Fruit fly (Drosophila melanogaster) whole organism, embryonic: ENCODE measurements around the gene Ser.

Experiments used
- Awh ChIP-seq: fragments of 200-800 bp; sonication (Bioruptor generic); IDR thresholded peaks from 2 replicates; pipeline ENCODE4, ENCODE4 v1.3.6; 2022; ENCODE audit warnings: missing biosample characterization, missing genetic modification characterization
- C15 ChIP-seq: fragments of 200-800 bp; sonication (Bioruptor generic); IDR thresholded peaks from 3 replicates; pipeline ENCODE4 v1.3.6; 2022; ENCODE audit warnings: missing biosample characterization, missing genetic modification characterization
- CG10267 ChIP-seq: fragments of 200-800 bp; sonication (Bioruptor generic); optimal IDR thresholded peaks from 2 replicates; lab custom pipeline; 2018; ENCODE audit warnings: missing biosample characterization, mild to moderate bottlenecking, missing genetic modification characterization, moderate library complexity
- CG10366 ChIP-seq: fragments of 200-800 bp; sonication (Bioruptor generic); IDR thresholded peaks from 2 replicates; pipeline ENCODE4 v1.3.6; 2022; ENCODE audit warnings: missing biosample characterization, missing genetic modification characterization
- CG13287 ChIP-seq: fragments of 200-800 bp; sonication (Bioruptor generic); IDR thresholded peaks from 2 replicates; pipeline ENCODE4 v1.3.6; 2022; ENCODE audit warnings: missing biosample characterization, missing genetic modification characterization; ENCODE audit not compliant: partially characterized antibody
- CG15514 ChIP-seq: fragments of 200-800 bp; sonication (Bioruptor generic); optimal IDR thresholded peaks from 3 replicates; lab custom pipeline; 2017; ENCODE audit warnings: missing biosample characterization, missing genetic modification characterization, mild to moderate bottlenecking, moderate library complexity, missing genetic modification reagents
- CG17829 ChIP-seq: fragments of 200-800 bp; optimal IDR thresholded peaks from 2 replicates; lab custom pipeline; 2019; ENCODE audit warnings: missing biosample characterization, mild to moderate bottlenecking, missing genetic modification characterization, moderate library complexity
- CG3407 ChIP-seq: fragments of 200-800 bp; sonication (Bioruptor generic); optimal IDR thresholded peaks from 2 replicates; lab custom pipeline; 2018; ENCODE audit warnings: missing biosample characterization, mild to moderate bottlenecking, missing genetic modification characterization
- CG3847 ChIP-seq: fragments of 200-800 bp; sonication (Bioruptor generic); IDR thresholded peaks from 2 replicates; pipeline ENCODE4 v1.3.6; 2022; ENCODE audit warnings: missing biosample characterization, missing genetic modification characterization
- CG4404 ChIP-seq: fragments of 200-800 bp; sonication (Bioruptor generic); IDR thresholded peaks from 2 replicates; pipeline ENCODE4 v1.3.6; 2022; ENCODE audit warnings: missing biosample characterization, missing genetic modification characterization
- CG6272 ChIP-seq: fragments of 200-800 bp; sonication (Bioruptor generic); IDR thresholded peaks from 2 replicates; pipeline ENCODE4 v1.3.6; 2022; ENCODE audit warnings: missing biosample characterization, missing genetic modification characterization
- CG6654 ChIP-seq: fragments of 200-800 bp; sonication (Bioruptor generic); optimal IDR thresholded peaks from 2 replicates; lab custom pipeline; 2017; ENCODE audit warnings: missing biosample characterization, mild to moderate bottlenecking, missing genetic modification characterization
- CG6854 ChIP-seq: fragments of 200-800 bp; sonication (Bioruptor generic); optimal IDR thresholded peaks from 3 replicates; lab custom pipeline; 2017; ENCODE audit warnings: missing biosample characterization, mild to moderate bottlenecking, missing genetic modification characterization
- CTCF ChIP-seq: fragments of 200-800 bp; sonication (Bioruptor generic); optimal IDR thresholded peaks from 2 replicates; lab custom pipeline; 2017; ENCODE audit warnings: missing biosample characterization, mild to moderate bottlenecking, missing genetic modification characterization, moderate library complexity
- Dad ChIP-seq: fragments of 200-800 bp; sonication (Bioruptor generic); optimal IDR thresholded peaks from 3 replicates; lab custom pipeline; 2016; ENCODE audit warnings: missing biosample characterization, missing genetic modification characterization
- Dll ChIP-seq: fragments of 200-800 bp; sonication (Bioruptor generic); IDR thresholded peaks from 4 replicates; pipeline ENCODE4 v1.3.6; 2022; ENCODE audit warnings: missing biosample characterization, missing genetic modification characterization; ENCODE audit not compliant: partially characterized antibody
- Drgx ChIP-seq: fragments of 200-800 bp; sonication (Bioruptor generic); IDR thresholded peaks from 2 replicates; pipeline ENCODE4 v1.3.6; 2022; ENCODE audit warnings: missing biosample characterization, missing genetic modification characterization
- E2f2 ChIP-seq: fragments of 200-800 bp; sonication (Bioruptor generic); IDR thresholded peaks from 2 replicates; pipeline ENCODE4 v1.3.6; 2022; ENCODE audit warnings: missing biosample characterization, missing genetic modification characterization
- Ets65A ChIP-seq: fragments of 200-800 bp; sonication (Bioruptor generic); peaks from one replicate; lab custom pipeline; 2016; ENCODE audit warnings: missing biosample characterization, missing genetic modification characterization
- HLH4C ChIP-seq: fragments of 200-800 bp; sonication (Bioruptor generic); IDR thresholded peaks from 3 replicates; pipeline ENCODE4 v1.3.6; 2022; ENCODE audit warnings: missing biosample characterization, missing genetic modification characterization; ENCODE audit not compliant: partially characterized antibody
- HmgD ChIP-seq: fragments of 200-800 bp; sonication (Bioruptor generic); optimal IDR thresholded peaks from 3 replicates; lab custom pipeline; 2016; ENCODE audit warnings: missing biosample characterization, missing genetic modification characterization
- HmgZ ChIP-seq: fragments of 200-800 bp; sonication (Bioruptor generic); optimal IDR thresholded peaks from 2 replicates; lab custom pipeline; 2018; ENCODE audit warnings: missing biosample characterization, mild to moderate bottlenecking, missing genetic modification characterization
- MBD-R2 ChIP-seq: fragments of 200-800 bp; sonication (Bioruptor generic); IDR thresholded peaks from 2 replicates; pipeline ENCODE4 v1.3.6; 2022; ENCODE audit warnings: missing biosample characterization, missing genetic modification characterization
- Med ChIP-seq: fragments of 200-800 bp; sonication (Bioruptor generic); peaks from one replicate; lab custom pipeline; 2016; ENCODE audit warnings: missing biosample characterization, missing genetic modification characterization, mild to moderate bottlenecking, inconsistent platforms, moderate library complexity
- Myb ChIP-seq: fragments of 200-800 bp; sonication (Bioruptor generic); optimal IDR thresholded peaks from 2 replicates; lab custom pipeline; 2016; ENCODE audit warnings: missing biosample characterization, missing genetic modification characterization
- Neu2 ChIP-seq: fragments of 200-800 bp; sonication (Bioruptor generic); optimal IDR thresholded peaks from 3 replicates; lab custom pipeline; 2016; ENCODE audit warnings: missing biosample characterization, missing genetic modification characterization, borderline replicate concordance
- Ssrp ChIP-seq: fragments of 200-800 bp; sonication (Bioruptor generic); optimal IDR thresholded peaks from 2 replicates; lab custom pipeline; 2018; ENCODE audit warnings: missing biosample characterization, mild to moderate bottlenecking, missing genetic modification characterization, moderate library complexity
- abd-A ChIP-seq: fragments of 200-800 bp; sonication (Bioruptor generic); optimal IDR thresholded peaks from 3 replicates; lab custom pipeline; 2019; ENCODE audit warnings: missing biosample characterization, mild to moderate bottlenecking, missing genetic modification characterization, moderate library complexity
- cad ChIP-seq: fragments of >200 bp; optimal IDR thresholded peaks from 2 replicates; lab custom pipeline; 2017; ENCODE audit warnings: missing biosample characterization, missing genetic modification characterization
- cato ChIP-seq: fragments of 200-800 bp; sonication (Bioruptor generic); optimal IDR thresholded peaks from 2 replicates; lab custom pipeline; 2016; ENCODE audit warnings: missing biosample characterization, missing genetic modification characterization, borderline replicate concordance
- chm ChIP-seq: fragments of 200-800 bp; sonication (Bioruptor generic); IDR thresholded peaks from 2 replicates; pipeline ENCODE4 v1.3.6; 2022; ENCODE audit warnings: missing biosample characterization, missing genetic modification characterization
- croc ChIP-seq: fragments of 200-800 bp; sonication (Bioruptor generic); conservative IDR thresholded peaks from 3 replicates; pipeline ENCODE4 v1.3.6; 2022; ENCODE audit warnings: missing biosample characterization, missing genetic modification characterization
- crp ChIP-seq, 2 experiments: fragments of 200-800 bp; sonication (Bioruptor generic); optimal IDR thresholded peaks; 2 replicates in 1 of 2; 3 replicates in 1 of 2; lab custom pipeline; 2017; ENCODE audit warnings: missing biosample characterization in 2 of 2, missing genetic modification characterization in 2 of 2, mild to moderate bottlenecking in 1 of 2, moderate library complexity in 1 of 2
- dpn ChIP-seq, 2 experiments: fragments of 200-800 bp; sonication (Bioruptor generic); optimal IDR thresholded peaks; 3 replicates each; lab custom pipeline; 2016; ENCODE audit warnings: missing biosample characterization in 2 of 2, missing genetic modification characterization in 2 of 2
- ewg ChIP-seq: fragments of 200-800 bp; sonication (Bioruptor generic); optimal IDR thresholded peaks from 3 replicates; lab custom pipeline; 2017; ENCODE audit warnings: mild to moderate bottlenecking, missing biosample characterization, missing genetic modification reagents, missing genetic modification characterization
- gfzf ChIP-seq: fragments of 200-800 bp; sonication (Bioruptor generic); optimal IDR thresholded peaks from 2 replicates; lab custom pipeline; 2016; ENCODE audit warnings: missing biosample characterization, mild to moderate bottlenecking, missing genetic modification characterization, moderate library complexity
- gt ChIP-seq: fragments of 200-800 bp; sonication (Bioruptor generic); IDR thresholded peaks from 2 replicates; pipeline ENCODE4 v1.3.6; 2022; ENCODE audit warnings: missing biosample characterization, missing genetic modification characterization
- hth ChIP-seq: fragments of >200 bp; optimal IDR thresholded peaks from 2 replicates; lab custom pipeline; 2017; ENCODE audit warnings: inconsistent platforms
- jumu ChIP-seq: fragments of 200-800 bp; sonication (Bioruptor generic); optimal IDR thresholded peaks from 3 replicates; lab custom pipeline; 2016; ENCODE audit warnings: missing biosample characterization, missing genetic modification characterization
- nom ChIP-seq: fragments of 200-800 bp; sonication (Bioruptor generic); optimal IDR thresholded peaks from 2 replicates; lab custom pipeline; 2017; ENCODE audit warnings: missing biosample characterization, missing genetic modification characterization, mild to moderate bottlenecking, moderate library complexity, missing genetic modification reagents
- prd ChIP-seq, 3 experiments: fragments of >200 bp in 2 of 3; fragments of 200-800 bp in 1 of 3; sonication (Bioruptor generic) in 1 of 3; optimal IDR thresholded peaks in 2 of 3; IDR thresholded peaks in 1 of 3; 2 replicates in 2 of 3; 3 replicates in 1 of 3; pipeline versions ENCODE4 v1.3.6 to Lab custom; 2017 to 2022; ENCODE audit warnings: missing biosample characterization in 1 of 3, missing genetic modification characterization in 1 of 3
- ro ChIP-seq: fragments of 200-800 bp; sonication (Bioruptor generic); IDR thresholded peaks from 2 replicates; pipeline ENCODE4 v1.3.6; 2022; ENCODE audit warnings: missing biosample characterization, missing genetic modification characterization
- sens ChIP-seq: fragments of 200-800 bp; sonication (Bioruptor generic); peaks from one replicate; lab custom pipeline; 2016; ENCODE audit warnings: missing biosample characterization, missing genetic modification characterization
- slp2 ChIP-seq: fragments of 200-800 bp; sonication (Bioruptor generic); optimal IDR thresholded peaks from 2 replicates; lab custom pipeline; 2016; ENCODE audit warnings: missing biosample characterization, missing genetic modification characterization
- vvl ChIP-seq: fragments of 200-800 bp; sonication (Bioruptor generic); IDR thresholded peaks from 2 replicates; pipeline ENCODE4 v1.3.6; 2022; ENCODE audit warnings: missing biosample characterization, missing genetic modification characterization
- zen2 ChIP-seq: fragments of 200-800 bp; sonication (Bioruptor generic); IDR thresholded peaks from 3 replicates; pipeline ENCODE4 v1.3.6; 2022; ENCODE audit warnings: missing biosample characterization, missing genetic modification characterization; ENCODE audit not compliant: partially characterized antibody

The Ser gene

DNA sequence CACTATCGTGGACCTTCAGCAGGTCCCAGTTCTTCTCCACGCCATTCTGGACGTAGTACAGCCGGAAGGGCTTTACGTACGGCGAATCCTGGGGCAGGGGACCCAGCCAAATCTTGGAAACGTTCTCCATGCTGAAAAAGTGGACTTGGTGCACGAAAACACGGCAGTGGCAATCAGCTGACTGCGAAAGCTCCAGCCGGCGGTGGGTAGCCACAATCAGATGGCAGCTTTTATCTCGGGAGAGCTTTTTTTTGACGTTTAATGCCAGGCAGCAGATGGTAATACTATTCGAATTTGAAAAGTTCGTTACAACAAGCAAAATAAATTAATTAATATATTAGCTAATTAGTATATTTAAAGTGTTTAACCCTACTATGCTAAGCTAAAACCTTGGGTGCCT lies 34.3 kb upstream of the Ser start, which contains the start of gene CG42813 (continued):
- TF ChIP-seq HmgD (GFP tag; lab: Kevin White, UChicago) (no peak), CG6272 (no peak), CG4404 (GFP tag; lab: Robert Waterston, UW) (no peak), E2f2 (peak; percentile 55), CG3847 (GFP tag; lab: Robert Waterston, UW) (peak; percentile 29; the same call in 1 of the 2 replicates), Myb (GFP tag; lab: Kevin White, UChicago) (peak; percentile 90), CTCF (GFP tag; lab: Kevin White, UChicago) (peak; percentile 84), dpn (GFP tag; optimal IDR thresholded peaks at IDR 0.05; lab: Kevin White, UChicago) (no peak), CG15514 (GFP tag; lab: Kevin White, UChicago) (peak; percentile 4), CG13287 (GFP tag; lab: Robert Waterston, UW) (peak; percentile 53), zen2 (no peak), HmgZ (peak; percentile 25), Ssrp (no peak), MBD-R2 (peak; percentile 76), crp (GFP tag; optimal IDR thresholded peaks at IDR 0.05; lab: Kevin White, UChicago) (peak in 1 of 2 experiments; percentile 92), Awh (GFP tag; lab: Robert Waterston, UW) (no peak)

DNA sequence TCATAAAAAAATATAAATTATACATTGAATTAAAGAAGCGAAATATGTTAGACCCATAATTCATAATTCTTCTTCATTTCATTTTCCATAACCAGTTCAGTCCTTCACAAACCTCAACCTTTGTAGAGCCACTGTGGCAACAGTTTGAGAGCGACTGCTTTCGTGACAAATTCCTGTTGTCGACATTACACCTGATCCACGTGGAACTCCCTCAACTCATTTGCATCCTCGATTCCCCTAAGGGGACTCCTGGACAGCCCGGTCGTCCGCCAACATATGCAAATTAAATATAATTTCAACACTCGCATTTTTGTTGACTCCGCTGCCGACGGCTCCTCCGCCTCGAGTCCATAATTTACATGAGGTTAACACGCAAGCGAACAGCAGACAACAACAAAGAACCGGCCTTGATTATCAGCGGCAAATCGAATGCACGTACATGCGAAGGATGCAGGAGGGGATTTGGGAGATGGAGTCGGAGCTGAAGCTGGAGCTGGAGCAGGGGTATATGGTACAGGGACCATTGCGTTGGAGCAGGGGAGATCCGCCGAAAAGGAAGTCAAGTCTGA lies 32.1 kb upstream of the Ser start:
- peak; percentile 92 for TF ChIP-seq cad (GFP tag; lab: Kevin White, UChicago)
- peak; percentile 97 for TF ChIP-seq CG6654 (GFP tag; lab: Kevin White, UChicago)
- no peak for TF ChIP-seq MBD-R2
- TF ChIP-seq HLH4C (GFP tag; lab: Robert Waterston, UW), result 0 out of 3 replicates have a peak, but pooled peaks have one; percentile 26
- TF ChIP-seq ewg (GFP tag; lab: Kevin White, UChicago), result no peak
- TF ChIP-seq Med (GFP tag; lab: Kevin White, UChicago), result peak; percentile 29
- TF ChIP-seq Ets65A, result peak; percentile 58

DNA sequence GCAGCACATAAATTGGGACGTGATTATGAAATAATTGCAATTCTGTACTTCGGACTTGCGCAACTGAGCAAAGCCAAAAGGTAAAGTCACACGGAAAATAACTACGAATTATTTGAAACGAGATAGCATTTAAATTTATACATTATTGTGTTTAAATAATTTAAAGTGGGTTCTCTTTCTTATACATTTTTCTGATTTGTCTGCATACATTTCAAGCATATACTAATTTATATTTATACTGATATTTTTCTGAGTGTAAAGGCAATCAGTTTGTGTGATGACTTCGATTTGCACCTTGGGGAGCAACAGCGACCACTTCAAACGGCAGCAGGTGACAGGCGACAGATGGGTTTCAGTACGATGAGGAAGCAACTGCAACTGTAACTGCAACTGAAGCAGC lies 31.4 kb upstream of the Ser start:
- TF ChIP-seq vvl (GFP tag; lab: Robert Waterston, UW) (no peak), CG10366 (GFP tag; lab: Robert Waterston, UW) (no peak), sens (GFP tag; lab: Kevin White, UChicago) (peak; percentile 31)

DNA sequence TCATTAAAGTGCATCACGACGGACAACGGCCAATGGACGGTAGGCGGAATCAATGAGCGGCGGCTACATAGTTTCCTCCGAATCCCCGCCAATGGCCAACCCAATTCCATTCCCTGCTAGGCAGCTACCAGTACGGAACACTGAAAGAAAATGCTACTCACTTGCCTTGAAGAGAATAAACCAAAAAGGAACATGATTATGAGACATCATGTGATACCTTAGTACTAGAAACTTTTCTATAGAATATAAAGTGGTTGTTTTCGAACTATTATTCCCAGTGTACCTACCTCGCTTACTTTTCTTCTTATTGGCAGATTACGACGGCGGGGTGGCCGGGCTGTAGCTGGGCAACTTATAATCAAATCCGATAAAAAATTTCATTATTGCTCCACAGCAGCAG lies 30.7 kb upstream of the Ser start:
- TF ChIP-seq ro (GFP tag; lab: Robert Waterston, UW) (no peak), Drgx (GFP tag; lab: Robert Waterston, UW) (peak; percentile 43; the same call in 1 of the 2 replicates), Ets65A (no peak), prd (optimal IDR thresholded peaks at IDR 0.05; lab: Kevin White, UChicago) (no peak), prd (GFP tag; IDR thresholded peaks at IDR 0.05; lab: Robert Waterston, UW) (peak; percentile 53; the same call in 1 of the 3 replicates), croc (GFP tag; lab: Robert Waterston, UW) (no peak), Neu2 (GFP tag; lab: Kevin White, UChicago) (no peak), cato (GFP tag; lab: Kevin White, UChicago) (no peak), abd-A (tag; lab: Kevin White, UChicago) (no peak), jumu (GFP tag; lab: Kevin White, UChicago) (no peak), gfzf (no peak), Dll (no peak), gt (no peak), CG6272 (no peak), Dad (GFP tag; lab: Kevin White, UChicago) (no peak), slp2 (GFP tag; lab: Kevin White, UChicago) (no peak), Med (GFP tag; lab: Kevin White, UChicago) (peak; percentile 32), CG17829 (tag; lab: Kevin White, UChicago) (no peak), CG10267 (tag; lab: Kevin White, UChicago) (no peak), C15 (GFP tag; lab: Robert Waterston, UW) (no peak), hth (no peak), chm (GFP tag; lab: Robert Waterston, UW) (no peak), CG6854 (GFP tag; lab: Kevin White, UChicago) (no peak), nom (GFP tag; lab: Kevin White, UChicago) (peak; percentile 42), CG3407 (no peak)
